Fruit fly (Drosophila melanogaster): ENCODE measurements around the gene Cyp6a16.

Cyp6a16 gene

dm6 chr2L:5623727-5624407 is at the start of gene Cyp6a16:
Gene Cyp6a16, minus strand, starts transcription at chr2L:5623762.
- TF ChIP-seq CG8359 (GFP tag; optimal IDR thresholded peaks at IDR 0.05; ENCODE audit: borderline replicate concordance) (no peak), org-1 (GFP tag; optimal IDR thresholded peaks at IDR 0.05) (no peak), E2f2 (GFP tag; IDR thresholded peaks at IDR 0.05) (peak; percentile 74), pita (GFP tag; optimal IDR thresholded peaks at IDR 0.05) (peak; percentile 57), Lhr (GFP tag; optimal IDR thresholded peaks at IDR 0.05) (no peak), CG3726 (GFP tag; IDR thresholded peaks at IDR 0.05) (no peak), NfI (GFP tag; optimal IDR thresholded peaks at IDR 0.05) (no peak), CG3847 (GFP tag; IDR thresholded peaks at IDR 0.05) (no peak), gfzf (GFP tag; optimal IDR thresholded peaks at IDR 0.05) (no peak), CG9876 (GFP tag; optimal IDR thresholded peaks at IDR 0.05) (no peak), YL-1 (GFP tag; optimal IDR thresholded peaks at IDR 0.05) (no peak), CG4707 (GFP tag; optimal IDR thresholded peaks at IDR 0.05) (no peak), gce (GFP tag; IDR thresholded peaks at IDR 0.05) (no peak), crp (GFP tag; optimal IDR thresholded peaks at IDR 0.05) (no peak), nom (GFP tag; optimal IDR thresholded peaks at IDR 0.05) (peak; percentile 35), bcd (GFP tag; optimal IDR thresholded peaks at IDR 0.05) (no peak), H15 (GFP tag; IDR thresholded peaks at IDR 0.05) (no peak), HLH4C (GFP tag; IDR thresholded peaks at IDR 0.05; ENCODE audit: partially characterized antibody) (no peak), CG1602 (GFP tag; optimal IDR thresholded peaks at IDR 0.05) (no peak), Six4 (GFP tag; optimal IDR thresholded peaks at IDR 0.05) (no peak), wor (GFP tag; IDR thresholded peaks at IDR 0.05) (no peak), grau (tag; optimal IDR thresholded peaks at IDR 0.05) (no peak), unc-4 (GFP tag; IDR thresholded peaks at IDR 0.05; ENCODE audit: partially characterized antibody) (no peak), CG18599 (GFP tag; optimal IDR thresholded peaks at IDR 0.05) (no peak), CG17359 (tag; optimal IDR thresholded peaks at IDR 0.05) (no peak), CG14050 (GFP tag; IDR thresholded peaks at IDR 0.05) (no peak), knrl (GFP tag; IDR thresholded peaks at IDR 0.05; ENCODE audit: partially characterized antibody) (no peak), C15 (GFP tag; IDR thresholded peaks at IDR 0.05) (no peak), CG18619 (GFP tag; optimal IDR thresholded peaks at IDR 0.05) (no peak), MESR4 (GFP tag; optimal IDR thresholded peaks at IDR 0.05) (no peak), Lim3 (GFP tag; IDR thresholded peaks at IDR 0.05) (no peak), CG2199 (GFP tag; IDR thresholded peaks at IDR 0.05) (no peak), CG13123 (GFP tag; optimal IDR thresholded peaks at IDR 0.05) (no peak), her (GFP tag; optimal IDR thresholded peaks at IDR 0.05) (no peak), croc (GFP tag; conservative IDR thresholded peaks at IDR 0.05) (no peak), z (GFP tag; IDR thresholded peaks at IDR 0.05) (0 out of 3 replicates have a peak, but pooled peaks have one; percentile 28), crol (GFP tag; IDR thresholded peaks at IDR 0.05) (no peak), Bteb2 (GFP tag; optimal IDR thresholded peaks at IDR 0.05) (no peak), Opbp (GFP tag; IDR thresholded peaks at IDR 0.05; ENCODE audit: partially characterized antibody) (peak; percentile 51; the same call in 1 of the 3 replicates), nau (GFP tag; optimal IDR thresholded peaks at IDR 0.05) (no peak), CG10431 (GFP tag; optimal IDR thresholded peaks at IDR 0.05) (no peak), CG14710 (tag; optimal IDR thresholded peaks at IDR 0.05) (no peak), fd3F (GFP tag; optimal IDR thresholded peaks at IDR 0.05) (no peak), CG17912 (GFP tag; optimal IDR thresholded peaks at IDR 0.05) (no peak), jing (GFP tag; optimal IDR thresholded peaks at IDR 0.05) (no peak), ewg (GFP tag; optimal IDR thresholded peaks at IDR 0.05) (no peak), Oaz (GFP tag; IDR thresholded peaks at IDR 0.05) (no peak), ranshi (GFP tag; IDR thresholded peaks at IDR 0.05) (no peak), pros (GFP tag; optimal IDR thresholded peaks at IDR 0.05) (peak; percentile 57), CG3281 (GFP tag; optimal IDR thresholded peaks at IDR 0.05) (no peak)

Data from whole organism, embryonic.